Worm (Caenorhabditis elegans): Measurements from ENCODE around the gene cutc-1.
A peak's percentile ranks its signal among the peaks of the same experiment; 100 is the strongest.

- TF ChIP-seq ces-1 (GFP tag; optimal IDR thresholded peaks at IDR 0.05) (peak; percentile 68), unc-62 (GFP tag; optimal IDR thresholded peaks at IDR 0.05) (peak; percentile 71), ceh-43 (GFP tag; optimal IDR thresholded peaks at IDR 0.05) (no peak), lsy-2 (tag; optimal IDR thresholded peaks at IDR 0.05) (peak; percentile 35), lin-13 (tag; optimal IDR thresholded peaks at IDR 0.05) (no peak), nhr-76 (tag; optimal IDR thresholded peaks at IDR 0.05) (no peak), nhr-12 (tag; optimal IDR thresholded peaks at IDR 0.05) (no peak), ham-2 (GFP tag; optimal IDR thresholded peaks at IDR 0.05) (no peak)
These were observed 47.0 kb downstream of the cutc-1 start for ce11 chrIII:8356407-8356881.

All from whole organism, mixed stage, embryonic.